Worm (Caenorhabditis elegans): Measurements from ENCODE around the gene cutl-1.

The cutl-1 gene

DNA sequence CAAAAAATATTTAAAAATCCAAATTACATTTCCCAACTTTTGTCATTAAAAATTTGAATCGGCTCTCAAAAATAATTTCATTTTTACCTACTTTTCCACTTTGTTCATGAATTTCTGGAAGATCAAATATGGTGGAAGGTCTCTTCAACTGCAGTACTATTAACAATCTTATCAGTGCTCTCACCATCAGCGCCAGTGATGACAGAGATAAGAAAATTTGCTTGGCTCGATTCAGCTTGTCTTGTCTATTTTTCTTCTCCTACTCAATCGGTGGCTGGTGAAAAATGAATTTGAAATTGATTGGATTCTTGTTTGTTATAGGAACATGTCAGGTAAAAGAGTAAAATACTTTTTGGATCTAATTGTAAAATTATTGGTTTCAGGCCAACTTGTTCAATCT lies 24.9 kb downstream of the cutl-1 start, which contains the start of gene cpz-2:
Gene cpz-2 (plus strand): TSS at position 210 of the 400 bp plus-strand sequence.
- TF ChIP-seq ztf-11 (tag; optimal IDR thresholded peaks at IDR 0.05) (no peak), nhr-76 (tag; optimal IDR thresholded peaks at IDR 0.05) (no peak), fkh-2 (tag; optimal IDR thresholded peaks at IDR 0.05) (no peak), nhr-28 (tag; optimal IDR thresholded peaks at IDR 0.05) (no peak), nfya-1 (tag; optimal IDR thresholded peaks at IDR 0.05; ENCODE audit: insufficient read depth) (no peak), nhr-25 (tag; optimal IDR thresholded peaks at IDR 0.05) (no peak), jun-1 (tag; optimal IDR thresholded peaks at IDR 0.05) (no peak), elt-2 (tag; optimal IDR thresholded peaks at IDR 0.05) (peak; percentile 85), pqm-1 (tag; optimal IDR thresholded peaks at IDR 0.05) (peak; percentile 44), pha-4 (tag; optimal IDR thresholded peaks at IDR 0.05) (no peak), unc-39 (tag; optimal IDR thresholded peaks at IDR 0.05) (no peak), aly-2 (tag; optimal IDR thresholded peaks at IDR 0.05) (no peak)

DNA sequence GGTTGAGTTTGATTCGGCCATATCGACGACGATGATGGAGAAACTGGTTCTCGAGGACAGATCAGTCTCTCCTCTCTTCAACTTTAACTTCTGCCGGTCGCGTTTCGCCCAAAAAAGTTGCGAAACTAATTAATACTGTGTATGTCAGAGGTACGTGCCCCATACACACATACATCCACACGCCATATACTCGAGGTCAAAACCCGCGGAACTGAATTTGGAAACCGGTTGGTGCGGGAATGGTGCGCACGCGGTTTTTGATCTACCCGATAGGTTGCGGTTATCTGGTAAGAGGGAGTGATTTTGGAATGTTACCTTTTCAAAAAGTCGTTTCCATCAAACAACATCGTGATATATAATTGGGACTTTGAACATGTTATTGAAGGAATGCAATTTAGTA lies 25.7 kb downstream of the cutl-1 start, which contains the start of gene ifbp-1:
Gene ifbp-1 (minus strand): TSS at position 85 of the 400 bp plus-strand sequence.
- TF ChIP-seq elt-1 (tag; optimal IDR thresholded peaks at IDR 0.05) = peak; percentile 54
- no peak for TF ChIP-seq nhr-67 (tag; optimal IDR thresholded peaks at IDR 0.05)
- TF ChIP-seq lsy-12 (tag; optimal IDR thresholded peaks at IDR 0.05) = peak; percentile 27
- peak; percentile 36 for TF ChIP-seq ceh-16 (tag; optimal IDR thresholded peaks at IDR 0.05)
- peak; percentile 16 for TF ChIP-seq tbx-2 (tag; optimal IDR thresholded peaks at IDR 0.05)
- TF ChIP-seq R02D3.7 (tag; optimal IDR thresholded peaks at IDR 0.05) = peak; percentile 17
- peak; percentile 65 for TF ChIP-seq nhr-43 (tag; optimal IDR thresholded peaks at IDR 0.05; ENCODE audit: poor library complexity, severe bottlenecking)
- peak; percentile 96 for TF ChIP-seq nhr-25 (tag; optimal IDR thresholded peaks at IDR 0.05)
- peak; percentile 26 for TF ChIP-seq mdl-1 (tag; optimal IDR thresholded peaks at IDR 0.05)
- no peak for TF ChIP-seq ama-1 (optimal IDR thresholded peaks at IDR 0.05)
- peak; percentile 0 for TF ChIP-seq jun-1 (tag; optimal IDR thresholded peaks at IDR 0.05)
- TF ChIP-seq elt-2 (tag; optimal IDR thresholded peaks at IDR 0.05) = no peak
- TF ChIP-seq unc-62 (GFP tag; optimal IDR thresholded peaks at IDR 0.05) = no peak
- TF ChIP-seq nhr-23 (tag; optimal IDR thresholded peaks at IDR 0.05) = peak; percentile 88
- no peak for TF ChIP-seq pha-4 (tag; optimal IDR thresholded peaks at IDR 0.05)
- peak in 1 of 3 experiments; percentile 67 for TF ChIP-seq elt-3 (tag; optimal IDR thresholded peaks at IDR 0.05)

DNA sequence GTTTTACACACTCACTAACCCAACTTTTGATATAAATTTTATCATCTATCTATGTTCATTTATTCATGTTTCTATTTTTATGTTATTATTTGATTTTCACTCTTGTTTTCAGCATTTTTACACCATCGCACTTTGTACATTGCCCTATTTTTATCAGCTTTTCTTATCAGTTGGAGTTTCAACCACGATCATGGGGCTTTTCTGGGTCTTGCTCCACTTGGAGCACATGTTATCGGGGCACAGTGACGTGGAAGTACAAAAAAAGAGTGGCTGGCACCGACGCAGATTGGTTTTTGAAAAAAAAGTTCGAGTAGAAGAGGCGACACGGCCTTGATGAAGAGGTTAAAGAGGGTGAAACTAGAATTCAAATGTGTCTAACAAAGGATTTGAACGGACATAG lies 28.8 kb downstream of the cutl-1 start:
- TF ChIP-seq lin-39 (tag; optimal IDR thresholded peaks at IDR 0.05) = no peak
- TF ChIP-seq jun-1 (tag; optimal IDR thresholded peaks at IDR 0.05) = peak; percentile 39
- peak; percentile 99 for TF ChIP-seq elt-2 (tag; optimal IDR thresholded peaks at IDR 0.05)
- peak; percentile 4 for TF ChIP-seq nhr-25 (tag; optimal IDR thresholded peaks at IDR 0.05)
- peak; percentile 57 for TF ChIP-seq pha-4 (tag; optimal IDR thresholded peaks at IDR 0.05)
- TF ChIP-seq nhr-76 (tag; optimal IDR thresholded peaks at IDR 0.05) = no peak
- TF ChIP-seq pqm-1 (tag; optimal IDR thresholded peaks at IDR 0.05) = peak; percentile 96

DNA sequence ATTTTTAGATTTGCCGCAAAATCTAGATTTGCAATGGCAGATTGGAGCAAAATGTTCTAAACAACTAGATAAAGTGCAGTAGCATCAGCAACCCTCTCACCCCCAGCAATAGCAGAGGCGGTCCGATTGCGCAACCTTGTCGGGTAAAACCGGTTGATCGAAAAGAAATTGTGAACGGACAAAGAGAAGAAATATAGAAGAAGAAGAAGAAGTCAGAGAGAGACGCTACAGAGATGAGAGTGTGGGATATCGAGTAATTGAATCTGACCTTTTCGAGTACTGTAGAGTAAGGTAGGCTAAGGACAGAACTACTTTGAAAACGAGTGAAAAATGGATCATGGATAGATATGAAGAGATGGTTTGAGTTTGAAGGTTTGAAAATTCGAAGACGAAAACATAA lies 30.1 kb downstream of the cutl-1 start:
- no peak for TF ChIP-seq nhr-67 (tag; optimal IDR thresholded peaks at IDR 0.05)
- TF ChIP-seq nfya-1 (tag; optimal IDR thresholded peaks at IDR 0.05; ENCODE audit: insufficient read depth) = peak; percentile 4
- no peak for TF ChIP-seq unc-62 (GFP tag; optimal IDR thresholded peaks at IDR 0.05)
- TF ChIP-seq mml-1 (tag; optimal IDR thresholded peaks at IDR 0.05) = no peak
- peak; percentile 18 for TF ChIP-seq ceh-28 (tag; optimal IDR thresholded peaks at IDR 0.05)
- TF ChIP-seq nhr-43 (tag; optimal IDR thresholded peaks at IDR 0.05; ENCODE audit: poor library complexity, severe bottlenecking) = peak; percentile 33
- peak; percentile 19 for TF ChIP-seq R02D3.7 (tag; optimal IDR thresholded peaks at IDR 0.05)
- no peak for TF ChIP-seq ZK546.5 (tag; optimal IDR thresholded peaks at IDR 0.05)
- no peak for TF ChIP-seq fos-1 (tag; optimal IDR thresholded peaks at IDR 0.05)
- peak; percentile 27 for TF ChIP-seq elt-1 (tag; optimal IDR thresholded peaks at IDR 0.05)
- TF ChIP-seq lin-39 (tag; optimal IDR thresholded peaks at IDR 0.05) = no peak
- peak; percentile 34 for TF ChIP-seq nhr-23 (tag; optimal IDR thresholded peaks at IDR 0.05)
- no peak for TF ChIP-seq skn-1 (tag; optimal IDR thresholded peaks at IDR 0.05)
- TF ChIP-seq nhr-25 (tag; optimal IDR thresholded peaks at IDR 0.05) = peak; percentile 82
- no peak for TF ChIP-seq zag-1 (tag; optimal IDR thresholded peaks at IDR 0.05)
- no peak for TF ChIP-seq snpc-4 (tag; optimal IDR thresholded peaks at IDR 0.05)
- TF ChIP-seq eor-1 (tag; optimal IDR thresholded peaks at IDR 0.05) = no peak
- no peak for TF ChIP-seq ceh-16 (tag; optimal IDR thresholded peaks at IDR 0.05)

DNA sequence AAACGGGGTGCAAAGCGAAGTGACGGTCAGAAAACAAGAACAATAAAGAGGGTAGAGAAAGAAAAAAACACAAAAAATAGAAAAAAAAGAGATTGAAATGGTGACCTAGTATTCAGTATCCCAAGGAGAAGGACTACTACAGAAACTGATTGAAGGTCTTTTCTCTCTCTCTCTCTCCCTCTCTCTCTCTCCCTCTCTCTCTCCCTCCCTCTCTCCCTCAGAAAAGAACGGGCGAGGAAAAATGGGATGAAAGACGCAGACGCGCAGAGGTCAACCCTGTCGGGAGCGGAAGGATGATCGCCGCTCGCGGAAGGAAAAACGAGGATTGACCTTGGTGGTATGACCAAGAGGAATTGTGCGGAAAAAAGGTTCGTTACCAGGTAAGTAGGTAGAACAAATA lies 31.4 kb downstream of the cutl-1 start:
- TF ChIP-seq nhr-76 (tag; optimal IDR thresholded peaks at IDR 0.05) = no peak
- TF ChIP-seq mdl-1 (tag; optimal IDR thresholded peaks at IDR 0.05) = no peak
- no peak for TF ChIP-seq fos-1 (tag; optimal IDR thresholded peaks at IDR 0.05)
- TF ChIP-seq sea-2 (GFP tag; optimal IDR thresholded peaks at IDR 0.05) = no peak
- no peak for TF ChIP-seq skn-1 (tag; optimal IDR thresholded peaks at IDR 0.05)
- TF ChIP-seq egl-27 (tag; optimal IDR thresholded peaks at IDR 0.05) = no peak
- peak; percentile 31 for TF ChIP-seq elt-2 (tag; optimal IDR thresholded peaks at IDR 0.05)
- peak; percentile 16 for TF ChIP-seq jun-1 (tag; optimal IDR thresholded peaks at IDR 0.05)
- TF ChIP-seq mml-1 (tag; optimal IDR thresholded peaks at IDR 0.05) = no peak
- TF ChIP-seq fkh-2 (tag; optimal IDR thresholded peaks at IDR 0.05) = no peak
- no peak for TF ChIP-seq ZK546.5 (tag; optimal IDR thresholded peaks at IDR 0.05)
- TF ChIP-seq pqm-1 (tag; optimal IDR thresholded peaks at IDR 0.05) = no peak
- TF ChIP-seq nhr-77 (tag; optimal IDR thresholded peaks at IDR 0.05) = no peak
- TF ChIP-seq hmg-11 (tag; optimal IDR thresholded peaks at IDR 0.05) = no peak
- TF ChIP-seq R02D3.7 (tag; optimal IDR thresholded peaks at IDR 0.05) = no peak
- TF ChIP-seq nhr-23 (tag; optimal IDR thresholded peaks at IDR 0.05) = peak; percentile 95
- no peak for TF ChIP-seq ama-1 (optimal IDR thresholded peaks at IDR 0.05)
- TF ChIP-seq pha-4 (tag; optimal IDR thresholded peaks at IDR 0.05) = no peak
- TF ChIP-seq elt-1 (tag; optimal IDR thresholded peaks at IDR 0.05) = no peak
- no peak for TF ChIP-seq egl-5 (tag; optimal IDR thresholded peaks at IDR 0.05)
- no peak for TF ChIP-seq lin-15B (tag; optimal IDR thresholded peaks at IDR 0.05)
- TF ChIP-seq fkh-10 (GFP tag; optimal IDR thresholded peaks at IDR 0.05) = no peak
- no peak for TF ChIP-seq aly-2 (tag; optimal IDR thresholded peaks at IDR 0.05)
- no peak for TF ChIP-seq ztf-11 (tag; optimal IDR thresholded peaks at IDR 0.05)
- TF ChIP-seq elt-3 (tag; optimal IDR thresholded peaks at IDR 0.05) = no peak
- TF ChIP-seq nhr-28 (tag; optimal IDR thresholded peaks at IDR 0.05) = no peak

Data from whole organism, L3 larva.